Worm (Caenorhabditis elegans) whole organism, L4 larva: ENCODE measurements around the gene Y57G11B.2.

Source experiments
- lin-1 ChIP-seq: fragments of 200-800 bp; sonication (Bioruptor generic); IDR thresholded peaks from 2 replicates; pipeline ENCODE4 v1.3.6; 2022; ENCODE audit warnings: missing genetic modification reagents, missing genetic modification characterization, missing compliant biosample characterization
- lsy-2 ChIP-seq, 2 experiments: fragments of 150-350 bp in 1 of 2; sonication (generic microtip) in 1 of 2; optimal IDR thresholded peaks; 2 replicates each; lab custom pipeline; 2014 to 2017; ENCODE audit warnings: missing biosample characterization in 2 of 2, missing genetic modification characterization in 2 of 2
- nhr-25 ChIP-seq: sonication (generic microtip); optimal IDR thresholded peaks from 2 replicates; lab custom pipeline; 2017; ENCODE audit warnings: missing genetic modification characterization, mild to moderate bottlenecking, missing compliant biosample characterization, antibody characterized with exemption, moderate library complexity, borderline replicate concordance; ENCODE audit not compliant: insufficient read depth
- zip-11 ChIP-seq: fragments of 200-800 bp; sonication (Bioruptor generic); IDR thresholded peaks from 2 replicates; pipeline ENCODE4 v1.3.6; 2022; ENCODE audit warnings: missing genetic modification characterization, missing compliant biosample characterization

- TF ChIP-seq lsy-2 (tag; optimal IDR thresholded peaks at IDR 0.05; lab: Kevin White, UChicago) (no peak), zip-11 (no peak), nhr-25 (no peak), lin-1 (GFP tag; lab: Robert Waterston, UW) (no peak)
Observed at ce11 chrIV:14608605-14609004, 43.4 kb downstream of the Y57G11B.2 start.
